Worm (Caenorhabditis elegans): ENCODE data around the gene Y38E10A.22.
A peak's percentile ranks its signal among the peaks of the same experiment; 100 is the strongest.

Gene Y38E10A.22

ce11 chrII:12658409-12658808 is 19.2 kb downstream of the Y38E10A.22 start:
- TF ChIP-seq nhr-76 (tag; optimal IDR thresholded peaks at IDR 0.05) (no peak), egl-5 (tag; optimal IDR thresholded peaks at IDR 0.05) (peak; percentile 79), fos-1 (tag; optimal IDR thresholded peaks at IDR 0.05) (no peak), nhr-67 (tag; optimal IDR thresholded peaks at IDR 0.05) (no peak), ZK546.5 (tag; optimal IDR thresholded peaks at IDR 0.05) (no peak), snpc-4 (tag; optimal IDR thresholded peaks at IDR 0.05) (peak; percentile 20)

ce11 chrII:12657620-12658019 is 20.0 kb downstream of the Y38E10A.22 start:
- TF ChIP-seq mdl-1 (tag; optimal IDR thresholded peaks at IDR 0.05) (no peak), lin-15B (tag; optimal IDR thresholded peaks at IDR 0.05) (no peak), hmg-11 (tag; optimal IDR thresholded peaks at IDR 0.05) (no peak), ama-1 (optimal IDR thresholded peaks at IDR 0.05) (no peak), elt-2 (tag; optimal IDR thresholded peaks at IDR 0.05) (no peak), nhr-11 (tag; optimal IDR thresholded peaks at IDR 0.05) (no peak)

ce11 chrII:12655816-12656215 is 21.8 kb downstream of the Y38E10A.22 start:
- TF ChIP-seq elt-2 (tag; optimal IDR thresholded peaks at IDR 0.05): no peak

- TF ChIP-seq mdl-1 (tag; optimal IDR thresholded peaks at IDR 0.05) (no peak), elt-1 (tag; optimal IDR thresholded peaks at IDR 0.05) (no peak), nfya-1 (tag; optimal IDR thresholded peaks at IDR 0.05; ENCODE audit: insufficient read depth) (no peak), eor-1 (tag; optimal IDR thresholded peaks at IDR 0.05) (no peak), ceh-82 (tag; optimal IDR thresholded peaks at IDR 0.05) (no peak), nhr-67 (tag; optimal IDR thresholded peaks at IDR 0.05) (no peak), nhr-237 (tag; optimal IDR thresholded peaks at IDR 0.05) (no peak), daf-12 (tag; optimal IDR thresholded peaks at IDR 0.05) (no peak), mml-1 (tag; optimal IDR thresholded peaks at IDR 0.05) (no peak)
Observed at ce11 chrII:12654447-12654846, 23.2 kb downstream of the Y38E10A.22 start, which contains the start of gene rgs-4. rgs-4 (plus strand) TSS chrII:12654747.

ce11 chrII:12640370-12640769 is 37.2 kb downstream of the Y38E10A.22 start, which contains the start of gene nhr-235:
nhr-235 (plus strand) TSS chrII:12640670.
- TF ChIP-seq nhr-76 (tag; optimal IDR thresholded peaks at IDR 0.05) (no peak), jun-1 (tag; optimal IDR thresholded peaks at IDR 0.05) (no peak), hmg-11 (tag; optimal IDR thresholded peaks at IDR 0.05) (no peak), nhr-23 (tag; optimal IDR thresholded peaks at IDR 0.05) (no peak), R02D3.7 (tag; optimal IDR thresholded peaks at IDR 0.05) (no peak), snpc-4 (tag; optimal IDR thresholded peaks at IDR 0.05) (no peak)

- TF ChIP-seq ceh-28 (tag; optimal IDR thresholded peaks at IDR 0.05) (no peak), nhr-43 (tag; optimal IDR thresholded peaks at IDR 0.05; ENCODE audit: poor library complexity, severe bottlenecking) (no peak), ama-1 (optimal IDR thresholded peaks at IDR 0.05) (no peak)
Observed at ce11 chrII:12636602-12637001, 41.0 kb downstream of the Y38E10A.22 start, which contains the start of gene nhr-234. nhr-234 (plus strand) TSS chrII:12636678.

- TF ChIP-seq pqm-1 (tag; optimal IDR thresholded peaks at IDR 0.05) (no peak), elt-1 (tag; optimal IDR thresholded peaks at IDR 0.05) (peak; percentile 68), ZK546.5 (tag; optimal IDR thresholded peaks at IDR 0.05) (no peak)
Observed at ce11 chrII:12634749-12635318, 42.8 kb downstream of the Y38E10A.22 start, which contains the start of gene Y38E10A.17. Y38E10A.17 (minus strand) TSS chrII:12634799.

- TF ChIP-seq nhr-67 (tag; optimal IDR thresholded peaks at IDR 0.05): no peak
- TF ChIP-seq mdl-1 (tag; optimal IDR thresholded peaks at IDR 0.05): no peak
Observed at ce11 chrII:12630888-12631287, 46.7 kb downstream of the Y38E10A.22 start, which contains the start of gene Y38E10A.34. Y38E10A.34 (plus strand) TSS chrII:12631188.

- TF ChIP-seq ztf-4 (tag; optimal IDR thresholded peaks at IDR 0.05): no peak
Observed at ce11 chrII:12629387-12629786, 48.2 kb downstream of the Y38E10A.22 start, which contains the start of gene Y38E10A.28. Y38E10A.28 (plus strand) TSS chrII:12629687.
